Fruit fly (Drosophila melanogaster) whole organism, pupa: ENCODE measurements around the gene CG43064.

Source experiments
- CG10348 ChIP-seq: fragments of 200-800 bp; sonication (Bioruptor generic); IDR thresholded peaks from 2 replicates; pipeline ENCODE4 v1.3.6; 2022; ENCODE audit warnings: missing biosample characterization, missing genetic modification characterization
- CG32121 ChIP-seq: fragments of 200-800 bp; sonication (Bioruptor generic); IDR thresholded peaks from 2 replicates; pipeline ENCODE4 v1.3.6; 2022; ENCODE audit warnings: missing biosample characterization, missing genetic modification characterization
- CG34367 ChIP-seq: fragments of 200-800 bp; sonication (Bioruptor generic); optimal IDR thresholded peaks from 2 replicates; lab custom pipeline; 2018; ENCODE audit warnings: missing biosample characterization, mild to moderate bottlenecking, missing genetic modification characterization
- CG4496 ChIP-seq: fragments of 200-800 bp; sonication (Bioruptor generic); IDR thresholded peaks from 3 replicates; pipeline ENCODE4 v1.3.6; 2022; ENCODE audit warnings: missing biosample characterization, missing genetic modification characterization
- CG8159 ChIP-seq: fragments of 200-800 bp; sonication (Bioruptor generic); optimal IDR thresholded peaks from 3 replicates; lab custom pipeline; 2018; ENCODE audit warnings: missing biosample characterization, mild to moderate bottlenecking, missing genetic modification characterization, moderate library complexity
- EcR ChIP-seq: fragments of 200-800 bp; sonication (Bioruptor generic); optimal IDR thresholded peaks from 3 replicates; lab custom pipeline; 2019; ENCODE audit warnings: missing biosample characterization, missing genetic modification characterization, mild to moderate bottlenecking, moderate library complexity, missing genetic modification reagents
- Ets98B ChIP-seq: fragments of 200-800 bp; sonication (Bioruptor generic); IDR thresholded peaks from 2 replicates; pipeline ENCODE4 v1.3.6; 2022; ENCODE audit warnings: missing biosample characterization, missing genetic modification characterization
- Pif1A ChIP-seq: fragments of 200-800 bp; sonication (Bioruptor generic); optimal IDR thresholded peaks from 3 replicates; lab custom pipeline; 2016; ENCODE audit warnings: missing biosample characterization, missing genetic modification characterization
- Pif1B ChIP-seq: fragments of 200-800 bp; sonication (Bioruptor generic); optimal IDR thresholded peaks from 3 replicates; lab custom pipeline; 2016; ENCODE audit warnings: missing biosample characterization, missing genetic modification characterization
- Snoo ChIP-seq: fragments of 200-800 bp; sonication (Bioruptor generic); optimal IDR thresholded peaks from 3 replicates; lab custom pipeline; 2017; ENCODE audit warnings: missing biosample characterization, mild to moderate bottlenecking, missing genetic modification characterization, inconsistent platforms
- fd96Ca ChIP-seq: fragments of 200-800 bp; sonication (Bioruptor generic); IDR thresholded peaks from 3 replicates; pipeline ENCODE4 v1.3.6; 2022; ENCODE audit warnings: missing biosample characterization, missing genetic modification characterization
- gl ChIP-seq: fragments of 200-800 bp; sonication (Bioruptor generic); optimal IDR thresholded peaks from 2 replicates; lab custom pipeline; 2018; ENCODE audit warnings: missing biosample characterization, mild to moderate bottlenecking, missing genetic modification characterization
- rn ChIP-seq: fragments of 200-800 bp; sonication (Bioruptor generic); IDR thresholded peaks from 2 replicates; pipeline ENCODE4 v1.3.6; 2022; ENCODE audit warnings: missing biosample characterization, missing genetic modification characterization

- TF ChIP-seq CG8159 (tag; lab: Kevin White, UChicago) (no peak), CG32121 (GFP tag; lab: Robert Waterston, UW) (no peak), Ets98B (GFP tag; lab: Robert Waterston, UW) (no peak), EcR (no peak), fd96Ca (no peak), gl (tag; lab: Kevin White, UChicago) (no peak), Pif1B (GFP tag; lab: Kevin White, UChicago) (no peak), CG10348 (GFP tag; lab: Robert Waterston, UW) (no peak), rn (GFP tag; lab: Robert Waterston, UW) (no peak), CG4496 (GFP tag; lab: Robert Waterston, UW) (no peak), Snoo (tag; lab: Kevin White, UChicago) (no peak), Pif1A (GFP tag; lab: Kevin White, UChicago) (no peak), CG34367 (tag; lab: Kevin White, UChicago) (no peak)
Observed at dm6 chr3L:11862266-11862665, 25.7 kb upstream of the CG43064 start.
